Worm (Caenorhabditis elegans) whole organism, young adult: ENCODE data around the gene F21H7.5.

ENCODE experiments used
- B0261.1 ChIP-seq: sonication (generic microtip); optimal IDR thresholded peaks from 2 replicates; lab custom pipeline; 2016; ENCODE audit warnings: mild to moderate bottlenecking, missing genetic modification characterization, moderate library complexity, missing compliant biosample characterization
- C06A6.2 ChIP-seq: fragments of 200-800 bp; sonication (Bioruptor generic); conservative IDR thresholded peaks from 2 replicates; pipeline ENCODE4 v1.3.6; 2022; ENCODE audit warnings: missing genetic modification characterization, missing compliant biosample characterization
- D2030.7 ChIP-seq: fragments of 200-800 bp; sonication (Bioruptor generic); IDR thresholded peaks from 2 replicates; pipeline ENCODE4 v1.3.6; 2022; ENCODE audit warnings: missing genetic modification reagents, missing genetic modification characterization, missing compliant biosample characterization
- F57C9.4 ChIP-seq: sonication (generic microtip); optimal IDR thresholded peaks from 2 replicates; lab custom pipeline; 2017; ENCODE audit warnings: mild to moderate bottlenecking, missing genetic modification characterization, missing compliant biosample characterization
- K12H6.12 ChIP-seq: fragments of 200-800 bp; sonication (Bioruptor generic); optimal IDR thresholded peaks from 2 replicates; lab custom pipeline; 2018; ENCODE audit warnings: mild to moderate bottlenecking, missing genetic modification characterization, missing compliant biosample characterization
- Y56A3A.18 ChIP-seq: fragments of 200-800 bp; sonication (Bioruptor generic); IDR thresholded peaks from 2 replicates; pipeline ENCODE4 v1.3.6; 2022; ENCODE audit warnings: missing genetic modification reagents, missing genetic modification characterization, missing compliant biosample characterization
- Y79H2A.3 ChIP-seq: fragments of 200-800 bp; sonication (Bioruptor generic); conservative IDR thresholded peaks from 2 replicates; pipeline ENCODE4 v1.3.6; 2022; ENCODE audit warnings: missing genetic modification reagents, missing genetic modification characterization, missing compliant biosample characterization
- ama-1 ChIP-seq, 3 experiments: fragments of 150-350 bp in 1 of 3; sonication (generic microtip) in 2 of 3; optimal IDR thresholded peaks; 2 replicates each; lab custom pipeline; 2014 to 2018; ENCODE audit warnings: missing biosample characterization in 2 of 3, missing genetic modification characterization in 2 of 3, missing genetic modification reagents in 2 of 3
- attf-3 ChIP-seq: fragments of 200-800 bp; sonication (Bioruptor generic); conservative IDR thresholded peaks from 2 replicates; pipeline ENCODE4 v1.3.6; 2022; ENCODE audit warnings: missing genetic modification reagents, missing genetic modification characterization, missing compliant biosample characterization
- ceh-58 ChIP-seq: fragments of 200-800 bp; sonication (Bioruptor generic); IDR thresholded peaks from 2 replicates; pipeline ENCODE4 v1.3.6; 2022; ENCODE audit warnings: missing genetic modification characterization, missing compliant biosample characterization
- dox-1 ChIP-seq: fragments of 200-800 bp; sonication (Bioruptor generic); IDR thresholded peaks from 2 replicates; pipeline ENCODE4 v1.3.6; 2022; ENCODE audit warnings: missing genetic modification reagents, missing genetic modification characterization, missing compliant biosample characterization
- egl-18 ChIP-seq: fragments of 200-800 bp; sonication (Bioruptor generic); IDR thresholded peaks from 2 replicates; pipeline ENCODE4 v1.3.6; 2022; ENCODE audit warnings: missing genetic modification reagents, missing genetic modification characterization, missing compliant biosample characterization
- ets-4 ChIP-seq: fragments of 200-800 bp; sonication (Bioruptor generic); optimal IDR thresholded peaks from 2 replicates; lab custom pipeline; 2018; ENCODE audit warnings: mild to moderate bottlenecking, missing genetic modification characterization, missing compliant biosample characterization
- fkh-3 ChIP-seq: sonication (generic microtip); optimal IDR thresholded peaks from 2 replicates; lab custom pipeline; 2016; ENCODE audit warnings: mild to moderate bottlenecking, missing genetic modification characterization, missing compliant biosample characterization
- gei-17 ChIP-seq: fragments of 200-800 bp; sonication (Bioruptor generic); optimal IDR thresholded peaks from 2 replicates; lab custom pipeline; 2018; ENCODE audit warnings: mild to moderate bottlenecking, missing genetic modification characterization, missing compliant biosample characterization
- him-1 ChIP-seq: sonication (generic microtip); optimal IDR thresholded peaks from 2 replicates; lab custom pipeline; 2016; ENCODE audit warnings: missing genotype, missing genetic modification reagents, missing genetic modification characterization, missing compliant biosample characterization
- hlh-12 ChIP-seq: sonication (generic microtip); optimal IDR thresholded peaks from 2 replicates; lab custom pipeline; 2016; ENCODE audit warnings: missing genetic modification characterization, missing compliant biosample characterization
- hrde-1 ChIP-seq: sonication (generic microtip); optimal IDR thresholded peaks from 2 replicates; lab custom pipeline; 2016; ENCODE audit warnings: missing genetic modification characterization, mild to moderate bottlenecking, missing compliant biosample characterization, moderate library complexity, missing genotype, missing genetic modification reagents, borderline replicate concordance
- let-607 ChIP-seq, 2 experiments: fragments of 200-800 bp in 1 of 2; sonication (Bioruptor generic) in 1 of 2; sonication (generic microtip) in 1 of 2; optimal IDR thresholded peaks; 2 replicates each; lab custom pipeline; 2016 to 2018; ENCODE audit warnings: mild to moderate bottlenecking in 2 of 2, missing compliant biosample characterization in 2 of 2, missing genetic modification characterization in 2 of 2, moderate library complexity in 2 of 2, missing genotype in 1 of 2
- lin-35 ChIP-seq, 3 experiments: fragments of 150-350 bp in 2 of 3; sonication (generic microtip) in 1 of 3; optimal IDR thresholded peaks; 2 replicates each; lab custom pipeline; 2014 to 2018; ENCODE audit warnings: missing biosample characterization in 3 of 3, missing genetic modification characterization in 3 of 3, missing genetic modification reagents in 3 of 3
- lin-40 ChIP-seq: sonication (generic microtip); optimal IDR thresholded peaks from 2 replicates; lab custom pipeline; 2016; ENCODE audit warnings: missing genetic modification characterization, mild to moderate bottlenecking, missing compliant biosample characterization, missing genotype, missing genetic modification reagents
- madf-10 ChIP-seq: sonication (generic microtip); optimal IDR thresholded peaks from 2 replicates; lab custom pipeline; 2016; ENCODE audit warnings: mild to moderate bottlenecking, missing genetic modification characterization, missing compliant biosample characterization
- madf-8 ChIP-seq: fragments of 200-800 bp; sonication (Bioruptor generic); conservative IDR thresholded peaks from 2 replicates; pipeline ENCODE4 v1.3.6; 2022; ENCODE audit warnings: missing genetic modification reagents, missing genetic modification characterization, missing compliant biosample characterization
- mes-4 ChIP-seq: sonication (generic microtip); optimal IDR thresholded peaks from 2 replicates; lab custom pipeline; 2016; ENCODE audit warnings: missing genotype, missing genetic modification characterization, missing compliant biosample characterization
- nfya-1 ChIP-seq: sonication (generic microtip); optimal IDR thresholded peaks from 2 replicates; lab custom pipeline; 2017; ENCODE audit warnings: antibody characterized with exemption, missing compliant biosample characterization, missing genetic modification characterization, borderline replicate concordance; ENCODE audit not compliant: insufficient read depth
- nfyb-1 ChIP-seq: fragments of 200-800 bp; sonication (Bioruptor generic); IDR thresholded peaks from 2 replicates; pipeline ENCODE4 v1.3.6; 2022; ENCODE audit warnings: missing genetic modification reagents, missing genetic modification characterization, missing compliant biosample characterization
- nhr-120 ChIP-seq: fragments of 200-800 bp; sonication (Bioruptor generic); IDR thresholded peaks from 2 replicates; pipeline ENCODE4 v1.3.6; 2022; ENCODE audit warnings: missing genetic modification characterization, missing compliant biosample characterization
- nhr-179 ChIP-seq: sonication (generic microtip); optimal IDR thresholded peaks from 2 replicates; lab custom pipeline; 2016; ENCODE audit warnings: mild to moderate bottlenecking, missing genetic modification characterization, missing compliant biosample characterization
- nhr-80 ChIP-seq: sonication (generic microtip); optimal IDR thresholded peaks from 2 replicates; lab custom pipeline; 2016; ENCODE audit warnings: missing genetic modification characterization, missing compliant biosample characterization
- nhr-90 ChIP-seq: sonication (generic microtip); optimal IDR thresholded peaks from 2 replicates; lab custom pipeline; 2016; ENCODE audit warnings: missing genotype, mild to moderate bottlenecking, missing genetic modification characterization, missing compliant biosample characterization
- repo-1 ChIP-seq: sonication (generic microtip); optimal IDR thresholded peaks from 2 replicates; lab custom pipeline; 2017; ENCODE audit warnings: mild to moderate bottlenecking, missing genetic modification characterization, missing compliant biosample characterization
- sdz-38 ChIP-seq: sonication (generic microtip); optimal IDR thresholded peaks from 2 replicates; lab custom pipeline; 2016; ENCODE audit warnings: missing genotype, missing genetic modification characterization, missing compliant biosample characterization
- snpc-1.1 ChIP-seq: sonication (generic microtip); optimal IDR thresholded peaks from 2 replicates; lab custom pipeline; 2017; ENCODE audit warnings: missing genetic modification characterization, mild to moderate bottlenecking, missing compliant biosample characterization, antibody characterized with exemption, moderate library complexity, missing genotype, missing genetic modification reagents; ENCODE audit not compliant: insufficient read depth
- snpc-1.3 ChIP-seq: sonication (generic microtip); optimal IDR thresholded peaks from 2 replicates; lab custom pipeline; 2017; ENCODE audit warnings: missing genetic modification characterization, mild to moderate bottlenecking, missing compliant biosample characterization, antibody characterized with exemption, moderate library complexity, missing genotype, missing genetic modification reagents; ENCODE audit not compliant: insufficient read depth
- tbp1 ChIP-seq: fragments of 200-800 bp; sonication (Bioruptor generic); optimal IDR thresholded peaks from 2 replicates; lab custom pipeline; 2018; ENCODE audit warnings: mild to moderate bottlenecking, missing genetic modification characterization, missing compliant biosample characterization
- xnd-1 ChIP-seq: sonication (generic microtip); optimal IDR thresholded peaks from 2 replicates; lab custom pipeline; 2016; ENCODE audit warnings: missing genotype, missing genetic modification reagents, missing genetic modification characterization, missing compliant biosample characterization
- zfh-2 ChIP-seq: fragments of 200-800 bp; sonication (Bioruptor generic); conservative IDR thresholded peaks from 2 replicates; pipeline ENCODE4 v1.3.6; 2022; ENCODE audit warnings: missing genetic modification reagents, missing genetic modification characterization, missing compliant biosample characterization
- zim-3 ChIP-seq: sonication (generic microtip); optimal IDR thresholded peaks from 2 replicates; lab custom pipeline; 2017; ENCODE audit warnings: mild to moderate bottlenecking, missing genetic modification characterization, moderate library complexity, missing compliant biosample characterization
- ztf-28 ChIP-seq: fragments of 200-800 bp; sonication (Bioruptor generic); IDR thresholded peaks from 2 replicates; pipeline ENCODE4 v1.3.6; 2022; ENCODE audit warnings: missing genetic modification reagents, missing genetic modification characterization, missing compliant biosample characterization

F21H7.5 gene

ce11 chrV:16204888-16205287 lies 32.4 kb upstream of the F21H7.5 start, which contains the start of gene irld-26:
TSS of gene irld-26 (plus strand) at chrV:16205188.
- no peak for TF ChIP-seq mes-4 (tag; lab: Kevin White, UChicago)
- TF ChIP-seq snpc-1.1: no peak
- no peak for TF ChIP-seq zfh-2 (GFP tag; lab: Robert Waterston, UW)
- TF ChIP-seq let-607 (tag; optimal IDR thresholded peaks at IDR 0.05; lab: Kevin White, UChicago): no peak
- no peak for TF ChIP-seq snpc-1.3
- TF ChIP-seq nfya-1: no peak
- TF ChIP-seq gei-17 (GFP tag; lab: Kevin White, UChicago): no peak
- TF ChIP-seq nhr-80: no peak
- TF ChIP-seq repo-1 (tag; lab: Kevin White, UChicago): no peak
- no peak for TF ChIP-seq xnd-1 (tag; lab: Kevin White, UChicago)
- no peak for TF ChIP-seq nhr-90 (tag; lab: Kevin White, UChicago)
- no peak for TF ChIP-seq egl-18 (GFP tag; lab: Robert Waterston, UW)

DNA sequence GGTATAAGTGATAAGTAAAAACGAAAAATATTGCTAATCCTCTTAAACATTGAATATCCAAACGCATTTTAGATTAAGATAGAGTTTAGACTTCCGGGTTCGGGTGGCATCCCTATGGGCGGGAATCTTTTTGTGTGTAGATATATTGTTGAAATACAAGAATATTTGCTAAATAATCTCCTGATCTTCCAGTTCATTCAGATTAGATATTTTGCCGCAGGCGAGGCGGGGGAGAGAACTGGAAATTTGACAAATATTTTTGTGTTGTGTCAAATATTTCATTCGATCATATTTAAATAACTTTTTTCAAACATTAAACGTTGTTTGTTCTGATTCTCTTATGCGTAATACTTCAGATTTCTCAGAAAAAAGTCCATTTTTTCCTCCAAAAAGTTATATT lies 27.5 kb upstream of the F21H7.5 start, which contains the start of gene oac-15:
oac-15 (minus strand) TSS at position 101 of the 400 bp plus-strand sequence.
- TF ChIP-seq Y79H2A.3 (GFP tag; lab: Robert Waterston, UW) (no peak), zim-3 (no peak), B0261.1 (tag; lab: Kevin White, UChicago) (no peak), lin-40 (tag; lab: Kevin White, UChicago) (no peak), D2030.7 (GFP tag; lab: Robert Waterston, UW) (no peak), nhr-120 (no peak), ets-4 (GFP tag; lab: Kevin White, UChicago) (no peak), ama-1 (optimal IDR thresholded peaks at IDR 0.05; lab: Kevin White, UChicago) (no peak), ama-1 (GFP tag; optimal IDR thresholded peaks at IDR 0.05; lab: Kevin White, UChicago) (no peak), ztf-28 (GFP tag; lab: Robert Waterston, UW) (no peak), attf-3 (GFP tag; lab: Robert Waterston, UW) (no peak), hlh-12 (tag; lab: Kevin White, UChicago) (no peak), sdz-38 (no peak), lin-35 (GFP tag; optimal IDR thresholded peaks at IDR 0.05; lab: Kevin White, UChicago) (no peak)
- TF ChIP-seq, all 124 proteins: peak for 0

ce11 chrV:16210257-16211002 lies 26.9 kb upstream of the F21H7.5 start, which contains the start of gene F11A5.16:
TSS of gene F11A5.16 (plus strand) at chrV:16210952.
- TF ChIP-seq lin-40 (tag; lab: Kevin White, UChicago) (no peak), let-607 (tag; optimal IDR thresholded peaks at IDR 0.05; lab: Kevin White, UChicago) (no peak), madf-8 (GFP tag; lab: Robert Waterston, UW) (no peak), zfh-2 (GFP tag; lab: Robert Waterston, UW) (peak; percentile 76), K12H6.12 (no peak), dox-1 (GFP tag; lab: Robert Waterston, UW) (no peak), nhr-80 (no peak), nhr-90 (tag; lab: Kevin White, UChicago) (no peak), lin-35 (GFP tag; optimal IDR thresholded peaks at IDR 0.05; lab: Kevin White, UChicago) (no peak)
- TF ChIP-seq, all 124 proteins: peak for 1

DNA sequence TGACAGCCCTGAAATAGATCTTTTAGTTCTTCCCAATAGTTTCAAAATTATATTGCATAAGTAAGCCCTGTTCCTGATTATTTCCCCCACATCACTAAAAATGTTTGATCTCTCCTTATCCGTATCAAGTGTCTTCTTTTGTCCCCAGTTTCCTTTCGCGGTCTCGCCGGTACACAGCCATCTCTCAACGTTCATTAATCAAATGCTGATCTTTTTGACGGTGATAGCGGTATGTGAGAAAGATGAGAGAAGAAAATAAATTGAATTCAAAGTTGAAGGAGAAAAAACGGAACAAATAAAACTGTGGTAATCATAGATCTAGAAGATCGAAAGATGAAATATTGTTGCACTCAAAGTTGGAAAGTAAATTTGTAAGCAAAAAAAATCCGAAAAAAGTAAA lies 25.6 kb upstream of the F21H7.5 start:
- TF ChIP-seq tbp1 (no peak), C06A6.2 (GFP tag; lab: Robert Waterston, UW) (no peak), nhr-179 (tag; lab: Kevin White, UChicago) (no peak), hrde-1 (tag; lab: Kevin White, UChicago) (no peak), him-1 (tag; lab: Kevin White, UChicago) (no peak), ama-1 (optimal IDR thresholded peaks at IDR 0.05; lab: Kevin White, UChicago) (no peak), ama-1 (GFP tag; optimal IDR thresholded peaks at IDR 0.05; lab: Kevin White, UChicago) (no peak), fkh-3 (tag; lab: Kevin White, UChicago) (no peak), nhr-90 (tag; lab: Kevin White, UChicago) (no peak), ceh-58 (GFP tag; lab: Robert Waterston, UW) (no peak), Y56A3A.18 (no peak), F57C9.4 (tag; lab: Kevin White, UChicago) (no peak), xnd-1 (tag; lab: Kevin White, UChicago) (no peak), madf-10 (tag; lab: Kevin White, UChicago) (no peak), nfyb-1 (GFP tag; lab: Robert Waterston, UW) (no peak)
- TF ChIP-seq, all 124 proteins: peak for 0
